Worm (Caenorhabditis elegans): ENCODE measurements around the gene nrf-6.
A peak's percentile ranks its signal among the peaks of the same experiment; 100 is the strongest.

The nrf-6 gene

DNA sequence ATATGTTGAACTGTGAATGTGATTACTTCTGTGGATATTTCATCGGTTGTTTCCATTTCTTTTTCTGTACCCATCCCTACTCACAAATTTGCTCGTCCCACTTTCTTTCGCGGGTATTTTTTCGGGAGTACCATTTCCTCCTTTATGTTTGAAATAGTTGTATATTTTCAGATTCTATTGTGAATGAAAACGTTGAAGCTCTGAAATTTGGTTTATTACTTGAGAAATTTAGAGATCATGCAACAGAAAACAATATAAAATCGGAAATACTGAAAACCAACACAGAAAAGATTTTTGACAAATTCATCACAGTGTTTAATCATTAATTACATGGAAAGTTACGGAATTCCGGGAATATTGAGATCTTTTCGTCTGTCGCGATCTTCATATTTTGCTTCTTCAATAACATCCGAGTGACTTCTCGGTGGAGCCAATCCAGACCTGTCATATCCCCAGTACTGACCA is 11.9 kb downstream of the nrf-6 start:
- TF ChIP-seq him-1 (tag; optimal IDR thresholded peaks at IDR 0.05): no peak
- no peak for TF ChIP-seq W03F9.2 (tag; optimal IDR thresholded peaks at IDR 0.05)
- TF ChIP-seq dao-5 (tag; optimal IDR thresholded peaks at IDR 0.05): no peak

DNA sequence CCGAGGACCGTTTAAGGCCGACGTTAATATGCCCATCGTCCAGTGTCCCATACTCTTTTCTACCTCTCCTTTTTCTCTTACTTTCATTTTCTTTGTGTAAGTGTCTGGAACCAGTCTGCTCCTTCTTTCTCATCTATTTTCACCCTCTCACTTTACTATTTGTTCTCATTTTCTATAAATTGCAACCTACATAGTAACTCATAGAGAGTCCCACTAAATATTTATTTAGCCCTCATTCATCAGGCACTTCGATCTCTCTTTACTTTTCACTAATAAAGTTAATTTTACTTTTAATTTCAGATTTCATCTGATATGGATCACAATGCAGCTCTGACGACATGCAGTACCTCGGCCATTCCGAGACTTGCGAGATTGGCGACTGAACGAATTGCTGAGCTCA is 15.1 kb downstream of the nrf-6 start, which contains the start of gene zyg-11:
Gene zyg-11, plus strand, starts transcription at position 301 of the 400 bp plus-strand sequence.
- no peak for TF ChIP-seq W03F9.2 (tag; optimal IDR thresholded peaks at IDR 0.05)

DNA sequence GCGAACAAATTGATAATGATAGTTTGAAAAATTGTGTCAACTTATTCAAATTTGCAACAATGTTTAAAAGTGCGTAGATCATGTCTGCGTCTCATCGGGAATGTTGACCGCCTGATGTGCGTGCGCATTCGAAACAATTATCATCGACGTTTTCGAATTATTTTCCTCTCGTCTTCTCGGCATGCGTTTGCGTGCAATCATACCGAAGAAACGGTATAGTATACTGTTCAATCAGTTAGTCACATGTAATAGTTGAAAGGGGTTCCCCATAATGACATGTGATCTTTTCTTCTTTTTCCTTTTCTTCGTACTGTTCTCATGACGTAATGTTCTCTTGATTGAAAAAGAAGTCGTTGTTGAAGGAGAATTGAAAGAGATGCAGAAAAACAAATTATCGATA is 15.7 kb downstream of the nrf-6 start:
- TF ChIP-seq dao-5 (tag; optimal IDR thresholded peaks at IDR 0.05) (peak; percentile 37), W03F9.2 (tag; optimal IDR thresholded peaks at IDR 0.05) (peak; percentile 34), him-1 (tag; optimal IDR thresholded peaks at IDR 0.05) (no peak)

DNA sequence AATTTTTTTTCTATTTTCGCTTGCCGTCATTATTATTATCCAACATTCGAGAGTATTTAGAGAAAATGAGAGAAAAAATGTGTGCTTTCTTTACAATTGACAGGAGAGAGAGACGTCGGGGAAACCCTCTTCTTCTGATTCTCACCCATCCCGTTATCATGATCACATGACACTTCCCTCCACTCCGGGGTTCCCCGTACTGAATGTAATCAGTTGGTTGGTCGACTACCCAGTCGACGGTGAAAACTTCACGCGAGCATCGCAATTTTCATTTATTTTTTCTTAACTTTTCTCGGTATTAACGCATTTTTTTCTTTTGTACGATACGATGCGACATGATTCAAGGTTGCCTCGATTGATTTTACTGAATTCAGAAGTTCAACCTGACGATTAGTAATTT is 16.3 kb downstream of the nrf-6 start:
- no peak for TF ChIP-seq dao-5 (tag; optimal IDR thresholded peaks at IDR 0.05)
- peak; percentile 58 for TF ChIP-seq W03F9.2 (tag; optimal IDR thresholded peaks at IDR 0.05)
- no peak for TF ChIP-seq him-1 (tag; optimal IDR thresholded peaks at IDR 0.05)

DNA sequence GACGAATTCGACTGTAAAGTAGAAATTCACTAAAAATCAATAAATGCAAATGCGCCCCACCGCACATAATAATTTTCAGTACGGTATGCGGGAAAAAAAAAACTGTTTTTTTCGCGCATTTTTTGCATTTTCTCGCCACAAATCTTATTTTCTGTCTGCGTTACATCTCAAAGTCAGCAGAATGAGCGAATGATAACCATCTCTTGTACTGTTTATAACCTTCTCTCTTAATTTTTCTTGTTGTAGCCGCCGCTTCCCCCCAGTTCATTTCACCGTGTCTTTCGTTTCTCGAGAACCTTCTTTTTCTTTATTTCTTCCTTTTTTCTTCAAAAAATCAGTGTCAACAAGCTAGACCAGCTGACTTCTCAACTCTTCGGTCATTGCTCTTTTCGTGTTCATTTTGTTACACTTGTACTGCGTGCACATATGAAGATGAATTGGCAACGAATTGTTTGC is 17.0 kb downstream of the nrf-6 start:
- TF ChIP-seq him-1 (tag; optimal IDR thresholded peaks at IDR 0.05) (no peak), dao-5 (tag; optimal IDR thresholded peaks at IDR 0.05) (no peak), W03F9.2 (tag; optimal IDR thresholded peaks at IDR 0.05) (peak; percentile 29)

DNA sequence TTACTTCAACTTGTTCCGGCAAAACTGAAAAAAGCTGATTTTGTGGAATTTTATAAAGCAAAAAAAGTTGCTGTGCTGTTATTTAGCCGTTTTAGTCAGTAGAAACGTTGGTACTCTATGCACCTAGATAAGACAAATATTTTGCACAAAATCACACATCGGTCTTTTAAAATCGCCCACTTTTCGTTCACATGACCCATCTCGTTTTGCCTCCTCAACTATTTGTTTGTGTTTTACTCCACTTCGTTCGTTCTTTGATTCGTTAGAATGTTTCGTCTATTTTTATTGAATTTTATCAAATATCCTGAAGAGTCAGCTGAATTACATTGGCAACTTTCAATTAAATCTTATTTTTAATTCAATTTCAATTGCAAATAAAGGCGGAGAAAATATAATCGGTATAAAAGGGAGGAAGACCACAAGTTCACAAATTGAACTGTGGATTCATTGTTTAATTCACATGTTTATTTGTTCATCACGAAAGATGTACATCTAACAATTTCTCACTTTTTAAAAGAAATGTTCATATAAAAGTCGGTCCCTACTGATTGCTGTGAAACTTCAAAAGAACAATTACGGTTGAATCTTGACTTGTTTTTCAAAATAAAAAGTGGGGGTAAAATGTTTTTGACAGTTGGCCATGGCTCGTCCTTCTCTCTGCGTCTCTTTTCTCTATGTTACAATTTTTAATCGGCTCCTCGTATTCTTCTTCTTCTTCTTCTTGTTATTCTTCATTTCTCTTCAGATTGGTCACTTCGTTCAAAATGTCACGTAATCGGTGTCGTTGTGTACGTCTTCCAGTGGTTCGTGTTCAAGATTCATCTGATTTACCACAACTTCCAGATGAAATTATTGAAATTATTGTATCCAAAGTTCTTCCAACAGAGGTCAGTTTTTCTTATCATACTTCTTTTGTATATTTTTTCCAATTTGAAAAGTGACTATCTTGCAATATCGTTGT is 20.2 kb downstream of the nrf-6 start, which contains the start of gene DH11.2:
Gene DH11.2, plus strand, starts transcription at position 746 of the 961 bp plus-strand sequence.
- TF ChIP-seq W03F9.2 (tag; optimal IDR thresholded peaks at IDR 0.05): no peak

DNA sequence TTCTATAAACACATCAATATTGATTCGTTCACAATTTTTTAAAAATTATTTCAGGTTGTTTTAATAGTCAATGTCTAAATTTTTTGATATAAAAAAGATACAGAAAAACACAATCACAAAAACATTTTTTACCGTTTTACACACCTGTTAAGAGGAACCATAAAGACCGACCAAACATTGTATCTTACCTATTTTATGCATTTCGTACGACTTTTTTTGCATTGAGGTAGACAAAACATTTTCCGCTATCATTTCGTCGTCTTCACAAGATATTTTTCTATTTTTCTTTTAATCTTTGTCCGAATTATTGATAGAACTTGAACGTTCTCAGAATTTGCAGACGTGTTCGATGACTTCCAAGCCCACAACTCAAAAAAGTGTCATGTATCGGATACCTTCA is 24.2 kb downstream of the nrf-6 start, which contains the start of gene glna-2:
Gene glna-2, plus strand, starts transcription at position 301 of the 400 bp plus-strand sequence.
- no peak for TF ChIP-seq dao-5 (tag; optimal IDR thresholded peaks at IDR 0.05)
- TF ChIP-seq W03F9.2 (tag; optimal IDR thresholded peaks at IDR 0.05): no peak
- TF ChIP-seq him-1 (tag; optimal IDR thresholded peaks at IDR 0.05): no peak

DNA sequence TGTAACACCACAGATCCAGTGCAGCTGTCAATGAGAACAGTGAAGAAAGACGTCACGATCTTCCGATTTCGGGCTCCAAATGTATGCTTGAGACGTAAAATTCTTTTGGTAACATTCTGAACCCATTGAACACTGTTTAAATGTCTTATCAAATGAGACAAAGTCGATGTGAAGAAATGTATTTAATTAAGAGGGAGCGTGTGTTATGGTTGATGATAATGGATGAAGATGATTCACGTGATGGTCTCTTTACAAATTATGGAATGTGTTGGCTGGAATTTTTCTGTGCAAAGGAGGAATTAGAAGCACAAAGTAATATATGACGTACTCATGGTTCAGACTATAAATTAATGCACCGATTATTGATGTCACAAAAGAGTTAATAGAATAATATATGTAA is 25.5 kb downstream of the nrf-6 start:
- TF ChIP-seq W03F9.2 (tag; optimal IDR thresholded peaks at IDR 0.05) (no peak), him-1 (tag; optimal IDR thresholded peaks at IDR 0.05) (no peak), dao-5 (tag; optimal IDR thresholded peaks at IDR 0.05) (no peak)

DNA sequence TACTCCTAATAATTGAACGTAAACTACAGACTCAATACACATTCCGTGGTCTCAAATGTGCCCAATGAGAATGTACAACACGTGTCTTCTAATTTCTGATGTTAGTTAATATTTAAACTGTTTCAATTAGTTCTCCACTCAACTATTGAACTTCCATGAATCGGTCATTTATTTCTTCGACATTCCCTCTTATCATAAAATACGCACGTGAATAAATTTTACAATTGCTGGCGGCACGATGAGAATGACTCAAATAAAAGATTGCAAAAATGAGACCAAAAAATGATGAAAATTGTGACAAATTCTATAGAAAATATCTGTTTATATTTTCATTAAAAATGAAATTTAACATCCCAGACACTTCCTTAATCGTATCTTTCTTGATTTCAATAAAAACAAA is 27.8 kb downstream of the nrf-6 start:
- TF ChIP-seq him-1 (tag; optimal IDR thresholded peaks at IDR 0.05) (no peak), W03F9.2 (tag; optimal IDR thresholded peaks at IDR 0.05) (no peak)

DNA sequence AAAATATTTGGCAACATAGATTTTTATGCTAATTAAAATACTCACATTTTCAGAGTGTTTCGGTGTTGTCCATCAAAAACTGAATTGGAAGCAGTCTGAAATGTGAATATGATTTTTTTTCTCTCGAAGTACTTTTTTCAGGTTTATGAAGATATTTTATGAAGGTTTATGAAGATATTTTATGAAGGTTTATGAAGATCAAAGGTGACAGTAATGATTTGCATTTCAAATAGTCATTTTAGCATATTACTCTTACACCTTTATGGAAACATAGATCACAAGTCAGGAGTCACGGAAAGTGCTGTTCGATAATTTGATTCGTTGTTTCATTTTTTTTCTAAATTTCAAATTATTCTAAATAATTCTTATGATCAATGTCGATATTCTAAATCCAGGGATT is 28.4 kb downstream of the nrf-6 start, which contains the start of gene pgp-11:
Gene pgp-11, minus strand, starts transcription at position 101 of the 400 bp plus-strand sequence.
- TF ChIP-seq him-1 (tag; optimal IDR thresholded peaks at IDR 0.05) (no peak), W03F9.2 (tag; optimal IDR thresholded peaks at IDR 0.05) (no peak), dao-5 (tag; optimal IDR thresholded peaks at IDR 0.05) (no peak)

DNA sequence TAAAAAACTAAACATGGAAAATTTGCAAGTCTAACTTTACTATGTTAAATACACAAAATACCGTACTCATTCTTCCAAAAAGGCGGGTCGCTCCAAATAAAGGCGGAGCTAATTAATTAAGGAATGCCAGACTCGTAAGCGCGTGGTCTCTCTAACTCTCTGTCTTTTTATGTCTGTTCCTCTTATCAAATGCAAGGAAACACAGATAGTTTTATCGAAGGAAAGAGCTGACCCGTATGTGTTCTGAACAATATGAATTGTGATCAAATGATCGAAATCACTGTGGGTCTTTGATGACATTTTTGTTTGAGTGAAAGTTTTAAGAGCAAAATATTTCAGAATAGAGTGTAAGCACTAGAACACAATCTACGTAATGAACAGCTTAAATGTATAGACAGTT is 31.1 kb downstream of the nrf-6 start:
- TF ChIP-seq W03F9.2 (tag; optimal IDR thresholded peaks at IDR 0.05) (no peak), him-1 (tag; optimal IDR thresholded peaks at IDR 0.05) (no peak), dao-5 (tag; optimal IDR thresholded peaks at IDR 0.05) (no peak)

DNA sequence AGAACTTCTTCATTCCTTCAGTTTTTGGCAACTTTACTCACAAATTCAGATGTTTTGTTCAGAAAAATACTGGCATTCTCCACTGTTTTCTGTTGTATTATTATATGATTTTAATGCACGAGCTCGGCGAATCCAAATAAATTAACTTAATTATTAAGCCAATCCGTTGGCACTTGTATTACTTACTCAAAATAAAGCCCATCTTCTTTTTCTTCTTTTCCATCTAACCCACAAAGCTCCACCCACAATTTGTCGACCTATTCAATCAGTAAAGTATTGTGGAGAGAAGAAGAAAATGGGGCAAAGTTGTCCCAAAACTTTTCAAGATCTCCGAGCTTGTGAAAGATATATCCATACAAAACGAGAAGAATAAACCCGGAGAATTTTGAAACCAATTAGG is 41.2 kb downstream of the nrf-6 start:
- no peak for TF ChIP-seq dao-5 (tag; optimal IDR thresholded peaks at IDR 0.05)
- TF ChIP-seq him-1 (tag; optimal IDR thresholded peaks at IDR 0.05): no peak

DNA sequence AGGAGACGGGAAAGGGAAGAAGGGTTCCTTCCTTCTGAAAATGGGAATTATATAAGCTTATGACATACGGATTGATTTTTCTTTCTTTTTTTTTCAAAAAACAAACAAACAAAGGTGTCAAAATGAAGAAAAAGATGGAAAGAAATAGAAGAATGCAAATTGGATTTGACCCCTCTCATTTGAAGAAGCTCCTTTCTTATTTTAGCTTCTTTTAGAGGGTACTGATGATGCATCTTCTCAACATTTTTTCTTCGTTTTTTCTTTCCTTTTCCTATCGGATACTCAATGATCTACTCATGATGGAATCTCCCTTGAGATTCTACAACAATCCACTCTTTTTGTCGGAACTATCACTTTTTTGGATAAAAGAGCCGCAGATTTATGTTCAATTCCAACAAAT is 42.3 kb downstream of the nrf-6 start:
- no peak for TF ChIP-seq dao-5 (tag; optimal IDR thresholded peaks at IDR 0.05)
- TF ChIP-seq him-1 (tag; optimal IDR thresholded peaks at IDR 0.05): no peak
- no peak for TF ChIP-seq W03F9.2 (tag; optimal IDR thresholded peaks at IDR 0.05)

DNA sequence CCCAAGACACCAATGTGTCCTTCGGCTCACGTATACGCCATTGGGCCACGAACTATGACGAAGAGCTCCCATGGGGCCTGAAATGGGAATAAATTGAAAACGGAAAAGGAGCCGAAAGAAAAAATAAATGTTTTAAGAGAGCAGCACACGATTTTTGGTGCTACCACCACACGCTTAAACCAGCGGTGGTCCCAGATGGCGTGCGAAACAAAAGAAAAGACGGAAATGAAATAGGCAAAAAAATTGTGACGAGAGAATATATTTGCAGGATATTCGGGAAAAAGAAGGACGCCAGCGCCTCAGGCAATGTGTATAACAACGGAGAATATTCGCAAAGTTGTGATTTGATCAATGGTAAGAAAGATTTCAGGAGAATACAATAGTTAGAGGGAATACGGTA is 45.6 kb downstream of the nrf-6 start:
- TF ChIP-seq dao-5 (tag; optimal IDR thresholded peaks at IDR 0.05) (no peak), W03F9.2 (tag; optimal IDR thresholded peaks at IDR 0.05) (no peak), him-1 (tag; optimal IDR thresholded peaks at IDR 0.05) (no peak)

Measured in whole organism, L4/young adult.